Worm (Caenorhabditis elegans) whole organism, young adult: Measurements from ENCODE around the gene snr-5.

Experiments used
- F10E7.11 ChIP-seq: sonication (generic microtip); optimal IDR thresholded peaks from 2 replicates; lab custom pipeline; 2017; ENCODE audit warnings: mild to moderate bottlenecking, missing genetic modification characterization, moderate library complexity, missing compliant biosample characterization
- F22D6.2 ChIP-seq: sonication (generic microtip); optimal IDR thresholded peaks from 2 replicates; lab custom pipeline; 2016; ENCODE audit warnings: mild to moderate bottlenecking, missing genetic modification characterization, missing compliant biosample characterization
- F33H1.4 ChIP-seq: fragments of 200-800 bp; sonication (Bioruptor generic); IDR thresholded peaks from 2 replicates; pipeline ENCODE4 v1.3.6; 2022; ENCODE audit warnings: missing genetic modification reagents, missing genetic modification characterization, missing compliant biosample characterization
- Y56A3A.18 ChIP-seq: fragments of 200-800 bp; sonication (Bioruptor generic); IDR thresholded peaks from 2 replicates; pipeline ENCODE4 v1.3.6; 2022; ENCODE audit warnings: missing genetic modification reagents, missing genetic modification characterization, missing compliant biosample characterization
- Y79H2A.3 ChIP-seq: fragments of 200-800 bp; sonication (Bioruptor generic); conservative IDR thresholded peaks from 2 replicates; pipeline ENCODE4 v1.3.6; 2022; ENCODE audit warnings: missing genetic modification reagents, missing genetic modification characterization, missing compliant biosample characterization
- ZK185.1 ChIP-seq: sonication (generic microtip); optimal IDR thresholded peaks from 2 replicates; lab custom pipeline; 2016; ENCODE audit warnings: mild to moderate bottlenecking, missing genetic modification characterization, missing compliant biosample characterization; ENCODE audit not compliant: poor library complexity, severe bottlenecking
- attf-5 ChIP-seq: fragments of 200-800 bp; sonication (Bioruptor generic); optimal IDR thresholded peaks from 2 replicates; lab custom pipeline; 2018; ENCODE audit warnings: mild to moderate bottlenecking, missing genetic modification characterization, missing compliant biosample characterization
- ccch-3 ChIP-seq: fragments of 200-800 bp; sonication (Bioruptor generic); optimal IDR thresholded peaks from 2 replicates; lab custom pipeline; 2018; ENCODE audit warnings: mild to moderate bottlenecking, missing genetic modification characterization, missing compliant biosample characterization
- cebp-1 ChIP-seq, 2 experiments: fragments of 200-800 bp in 1 of 2; sonication (Bioruptor generic) in 1 of 2; sonication (generic microtip) in 1 of 2; IDR thresholded peaks in 1 of 2; optimal IDR thresholded peaks in 1 of 2; 2 replicates each; pipeline versions ENCODE4 v1.3.6 to Lab custom; 2017 to 2022; ENCODE audit warnings: missing compliant biosample characterization in 2 of 2, missing genetic modification characterization in 2 of 2, mild to moderate bottlenecking in 1 of 2, missing genetic modification reagents in 1 of 2, moderate library complexity in 1 of 2
- ceh-27 ChIP-seq: fragments of 200-800 bp; sonication (Bioruptor generic); optimal IDR thresholded peaks from 2 replicates; lab custom pipeline; 2018; ENCODE audit warnings: mild to moderate bottlenecking, missing genetic modification characterization, moderate library complexity, missing compliant biosample characterization
- egl-18 ChIP-seq: fragments of 200-800 bp; sonication (Bioruptor generic); IDR thresholded peaks from 2 replicates; pipeline ENCODE4 v1.3.6; 2022; ENCODE audit warnings: missing genetic modification reagents, missing genetic modification characterization, missing compliant biosample characterization
- ets-4 ChIP-seq: fragments of 200-800 bp; sonication (Bioruptor generic); optimal IDR thresholded peaks from 2 replicates; lab custom pipeline; 2018; ENCODE audit warnings: mild to moderate bottlenecking, missing genetic modification characterization, missing compliant biosample characterization
- hlh-12 ChIP-seq: sonication (generic microtip); optimal IDR thresholded peaks from 2 replicates; lab custom pipeline; 2016; ENCODE audit warnings: missing genetic modification characterization, missing compliant biosample characterization
- hmg-1.2 ChIP-seq: fragments of 200-800 bp; sonication (Bioruptor generic); IDR thresholded peaks from 2 replicates; pipeline ENCODE4 v1.3.6; 2022; ENCODE audit warnings: missing genetic modification reagents, missing genetic modification characterization, missing compliant biosample characterization
- hmg-20 ChIP-seq: fragments of 200-800 bp; sonication (Bioruptor generic); IDR thresholded peaks from 2 replicates; pipeline ENCODE4 v1.3.6; 2022; ENCODE audit warnings: missing genetic modification reagents, missing genetic modification characterization, missing compliant biosample characterization
- let-607 ChIP-seq, 2 experiments: fragments of 200-800 bp in 1 of 2; sonication (Bioruptor generic) in 1 of 2; sonication (generic microtip) in 1 of 2; optimal IDR thresholded peaks; 2 replicates each; lab custom pipeline; 2016 to 2018; ENCODE audit warnings: mild to moderate bottlenecking in 2 of 2, missing compliant biosample characterization in 2 of 2, missing genetic modification characterization in 2 of 2, moderate library complexity in 2 of 2, missing genotype in 1 of 2
- lin-40 ChIP-seq: sonication (generic microtip); optimal IDR thresholded peaks from 2 replicates; lab custom pipeline; 2016; ENCODE audit warnings: missing genetic modification characterization, mild to moderate bottlenecking, missing compliant biosample characterization, missing genotype, missing genetic modification reagents
- lin-54 ChIP-seq: fragments of 200-800 bp; sonication (Bioruptor generic); optimal IDR thresholded peaks from 2 replicates; lab custom pipeline; 2018; ENCODE audit warnings: mild to moderate bottlenecking, missing genetic modification characterization, missing compliant biosample characterization
- nfyb-1 ChIP-seq: fragments of 200-800 bp; sonication (Bioruptor generic); IDR thresholded peaks from 2 replicates; pipeline ENCODE4 v1.3.6; 2022; ENCODE audit warnings: missing genetic modification reagents, missing genetic modification characterization, missing compliant biosample characterization
- nhr-80 ChIP-seq: sonication (generic microtip); optimal IDR thresholded peaks from 2 replicates; lab custom pipeline; 2016; ENCODE audit warnings: missing genetic modification characterization, missing compliant biosample characterization
- pha-4 ChIP-seq: fragments of 150-350 bp; sonication (generic microtip); optimal IDR thresholded peaks from 2 replicates; lab custom pipeline; 2014; ENCODE audit warnings: missing biosample characterization, missing genetic modification reagents, missing genetic modification characterization
- rpc-1 ChIP-seq, 2 experiments: fragments of 150-350 bp in 1 of 2; sonication (generic microtip) in 1 of 2; optimal IDR thresholded peaks; 2 replicates each; lab custom pipeline; 2014 to 2018; ENCODE audit warnings: missing biosample characterization in 1 of 2, missing genetic modification characterization in 1 of 2, missing genetic modification reagents in 1 of 2, missing genotype in 1 of 2
- sptf-2 ChIP-seq: fragments of 200-800 bp; sonication (Bioruptor generic); optimal IDR thresholded peaks from 2 replicates; lab custom pipeline; 2018; ENCODE audit warnings: mild to moderate bottlenecking, missing genetic modification characterization, missing compliant biosample characterization
- unc-130 ChIP-seq: sonication (generic microtip); optimal IDR thresholded peaks from 2 replicates; lab custom pipeline; 2016; ENCODE audit warnings: missing genetic modification reagents, missing genetic modification characterization, missing compliant biosample characterization
- zim-3 ChIP-seq: sonication (generic microtip); optimal IDR thresholded peaks from 2 replicates; lab custom pipeline; 2017; ENCODE audit warnings: mild to moderate bottlenecking, missing genetic modification characterization, moderate library complexity, missing compliant biosample characterization
- ztf-25 ChIP-seq: fragments of 200-800 bp; sonication (Bioruptor generic); IDR thresholded peaks from 2 replicates; pipeline ENCODE4 v1.3.6; 2022; ENCODE audit warnings: missing genetic modification reagents, missing genetic modification characterization, missing compliant biosample characterization
- ztf-28 ChIP-seq: fragments of 200-800 bp; sonication (Bioruptor generic); IDR thresholded peaks from 2 replicates; pipeline ENCODE4 v1.3.6; 2022; ENCODE audit warnings: missing genetic modification reagents, missing genetic modification characterization, missing compliant biosample characterization

The snr-5 gene

DNA sequence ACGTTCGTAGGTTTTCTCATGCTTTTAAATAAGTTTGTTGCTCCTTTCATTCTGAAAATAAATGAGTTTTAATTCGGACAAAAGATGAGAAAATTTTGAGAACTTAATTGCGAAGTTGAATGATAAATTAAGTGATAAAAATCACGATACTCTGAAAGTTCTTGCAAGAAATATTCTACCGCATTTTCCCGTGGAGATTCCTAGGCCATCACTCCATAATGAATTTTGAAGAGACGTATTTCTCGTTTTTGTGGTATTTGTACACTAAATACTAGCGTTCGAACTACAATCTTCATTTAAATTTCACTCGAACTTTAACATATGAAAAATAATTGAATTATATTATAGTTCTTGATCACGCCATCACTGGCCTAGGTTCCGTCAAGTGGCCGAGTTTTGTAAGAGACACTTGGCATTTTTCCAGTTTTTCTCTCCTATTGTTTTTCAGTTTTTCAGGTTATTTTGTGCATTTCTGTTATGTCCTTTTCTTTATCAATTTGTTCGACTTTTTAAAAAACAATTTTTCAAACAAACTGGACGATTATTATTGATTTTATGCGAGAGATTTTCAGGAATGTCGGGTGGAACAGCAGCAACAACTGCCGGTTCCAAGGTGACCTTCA lies 3.4 kb upstream of the snr-5 start, which contains the start of the genes coq-5 and ufm-1:
Gene coq-5, minus strand, starts transcription at position 51 of the 623 bp plus-strand sequence.
Gene ufm-1, plus strand, starts transcription at position 573 of the 623 bp plus-strand sequence.
- TF ChIP-seq unc-130 (GFP tag; lab: Kevin White, UChicago) (peak; percentile 16), hmg-1.2 (GFP tag; lab: Robert Waterston, UW) (peak; percentile 9; the same call in 1 of the 2 replicates), ccch-3 (GFP tag; lab: Kevin White, UChicago) (no peak), ZK185.1 (tag; lab: Kevin White, UChicago) (peak; percentile 69), rpc-1 (optimal IDR thresholded peaks at IDR 0.05; lab: Kevin White, UChicago) (no peak), rpc-1 (tag; optimal IDR thresholded peaks at IDR 0.05; lab: Kevin White, UChicago) (no peak), ceh-27 (GFP tag; lab: Kevin White, UChicago) (peak; percentile 31), Y56A3A.18 (GFP tag; lab: Robert Waterston, UW) (no peak), Y79H2A.3 (GFP tag; lab: Robert Waterston, UW) (no peak), nhr-80 (tag; lab: Kevin White, UChicago) (peak; percentile 5), sptf-2 (GFP tag; lab: Kevin White, UChicago) (no peak), let-607 (tag; optimal IDR thresholded peaks at IDR 0.05; lab: Kevin White, UChicago) (peak in 1 of 2 experiments; percentile 43)

DNA sequence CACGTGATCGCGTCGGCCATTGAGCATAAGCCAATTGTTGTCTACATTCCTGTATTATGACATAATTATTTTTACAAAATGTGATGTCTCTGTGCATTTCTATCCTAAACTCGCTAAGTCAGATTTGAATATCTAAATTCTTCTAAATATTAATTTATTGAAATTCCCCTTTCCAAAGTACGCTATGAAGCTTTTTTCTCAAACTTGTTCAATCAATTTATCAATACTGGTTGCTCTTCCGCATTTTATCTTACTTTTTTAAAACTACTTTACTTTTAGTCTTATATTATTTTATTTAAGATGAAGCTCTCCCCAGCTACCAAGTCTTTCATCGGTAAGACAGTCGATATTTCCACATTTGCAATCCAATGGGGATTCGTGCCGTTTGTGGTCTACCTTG lies 2.6 kb upstream of the snr-5 start, which contains the start of gene tomm-7:
Gene tomm-7, plus strand, starts transcription at position 301 of the 400 bp plus-strand sequence.
- TF ChIP-seq lin-40: no peak
- no peak for TF ChIP-seq ccch-3 (GFP tag; lab: Kevin White, UChicago)
- TF ChIP-seq hmg-1.2 (GFP tag; lab: Robert Waterston, UW): 0 out of 2 replicates have a peak, but pooled peaks have one; percentile 14
- no peak for TF ChIP-seq zim-3 (tag; lab: Kevin White, UChicago)

DNA sequence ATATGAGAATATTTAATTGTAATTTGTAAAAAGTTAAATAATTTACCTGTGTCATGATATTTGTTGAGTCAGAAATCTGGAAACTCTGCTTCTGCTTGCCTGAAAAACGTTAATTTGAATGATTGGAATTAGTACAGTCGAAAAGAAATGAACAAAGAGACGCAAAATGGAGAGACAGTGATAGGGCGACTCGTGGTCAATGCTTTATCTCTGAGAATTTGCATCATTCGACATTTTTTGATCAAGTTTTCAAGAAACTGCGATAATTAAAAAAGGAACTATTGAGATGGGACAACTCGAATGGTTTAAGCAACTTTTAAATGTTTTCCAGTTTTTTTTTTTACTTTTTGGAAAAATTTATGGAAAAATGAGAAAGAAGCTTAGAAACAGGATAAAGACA lies 985 bp upstream of the snr-5 start, which contains the start of gene cuc-1:
Gene cuc-1, minus strand, starts transcription at position 101 of the 400 bp plus-strand sequence.
- TF ChIP-seq nhr-80 (tag; lab: Kevin White, UChicago): peak; percentile 48
- TF ChIP-seq hlh-12 (tag; lab: Kevin White, UChicago): no peak

DNA sequence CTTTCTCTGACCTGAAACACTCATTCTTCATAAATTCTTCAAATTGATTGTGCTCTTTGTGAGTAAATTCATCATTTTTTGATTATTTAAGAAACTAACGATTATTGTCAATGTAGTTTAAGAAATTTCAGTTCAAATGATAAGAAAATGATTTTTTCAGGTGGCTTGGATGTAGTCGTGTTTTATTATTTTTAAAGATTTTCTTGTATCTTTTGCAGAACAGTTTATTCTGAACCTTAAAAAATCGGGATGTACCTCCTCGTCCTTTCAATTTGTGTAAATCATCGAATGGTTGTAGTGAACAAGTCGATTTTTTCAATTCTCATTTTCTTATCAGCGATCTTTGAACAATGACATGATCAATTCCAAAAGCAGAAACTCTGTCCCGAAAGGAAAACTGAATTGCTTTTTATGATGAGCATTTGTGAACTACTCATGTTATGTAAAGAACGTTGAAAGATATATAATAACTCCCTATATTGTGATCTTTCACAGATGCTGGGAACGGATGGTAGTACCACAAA lies 3.4 kb downstream of the snr-5 start, which contains the start of gene slc-17.3:
Gene slc-17.3, minus strand, starts transcription at position 51 of the 524 bp plus-strand sequence.
- TF ChIP-seq nhr-80 (tag; lab: Kevin White, UChicago) (peak; percentile 61), cebp-1 (GFP tag; IDR thresholded peaks at IDR 0.05; lab: Robert Waterston, UW) (no peak), cebp-1 (tag; optimal IDR thresholded peaks at IDR 0.05; lab: Kevin White, UChicago) (no peak), egl-18 (GFP tag; lab: Robert Waterston, UW) (no peak), ccch-3 (GFP tag; lab: Kevin White, UChicago) (no peak), F10E7.11 (tag; lab: Kevin White, UChicago) (no peak), ztf-25 (GFP tag; lab: Robert Waterston, UW) (no peak), F22D6.2 (tag; lab: Kevin White, UChicago) (no peak)

DNA sequence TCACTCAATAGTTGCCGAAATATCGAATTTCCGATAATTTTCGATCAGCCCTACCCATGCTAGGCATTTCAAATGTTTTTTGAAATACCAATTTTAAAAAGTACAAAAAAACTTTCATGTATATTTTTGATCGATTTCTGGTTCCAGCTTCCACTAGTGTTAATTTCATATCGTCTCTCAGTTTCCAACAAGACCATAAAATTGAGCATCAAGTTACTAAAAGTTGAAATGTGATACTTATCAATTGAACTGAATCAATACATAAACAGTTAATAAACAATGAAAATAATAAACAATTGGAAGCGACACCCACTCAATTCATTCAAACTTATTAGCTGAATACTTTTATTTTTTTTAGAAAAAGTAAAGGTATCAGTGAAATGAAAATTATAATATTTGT lies 4.3 kb downstream of the snr-5 start, which contains the start of gene cup-4:
Gene cup-4, plus strand, starts transcription at position 301 of the 400 bp plus-strand sequence.
- TF ChIP-seq pha-4 (tag; lab: Kevin White, UChicago): no peak
- no peak for TF ChIP-seq unc-130 (GFP tag; lab: Kevin White, UChicago)
- TF ChIP-seq nfyb-1 (GFP tag; lab: Robert Waterston, UW): no peak
- no peak for TF ChIP-seq attf-5 (GFP tag; lab: Kevin White, UChicago)
- TF ChIP-seq ets-4 (GFP tag; lab: Kevin White, UChicago): no peak
- no peak for TF ChIP-seq hmg-20 (GFP tag; lab: Robert Waterston, UW)
- no peak for TF ChIP-seq ztf-28
- TF ChIP-seq lin-54: no peak
- no peak for TF ChIP-seq F33H1.4
- TF ChIP-seq, all 124 proteins: peak for 0
